Worm (Caenorhabditis elegans): ENCODE data around the gene kin-4.
A peak's percentile ranks its signal among the peaks of the same experiment; 100 is the strongest.

kin-4 gene

ce11 chrIV:11434575-11434974 is 9.0 kb downstream of the kin-4 start:
- no peak for TF ChIP-seq T26A8.4 (GFP tag; IDR thresholded peaks at IDR 0.05)
- TF ChIP-seq aly-2 (tag; optimal IDR thresholded peaks at IDR 0.05) = no peak
- TF ChIP-seq arid-1 (GFP tag; conservative IDR thresholded peaks at IDR 0.05) = no peak
- no peak for TF ChIP-seq F10B5.3 (tag; optimal IDR thresholded peaks at IDR 0.05)
- TF ChIP-seq daf-12 (tag; optimal IDR thresholded peaks at IDR 0.05) = no peak
- TF ChIP-seq pqm-1 (tag; optimal IDR thresholded peaks at IDR 0.05) = peak; percentile 71
- TF ChIP-seq php-3 (GFP tag; IDR thresholded peaks at IDR 0.05) = 0 out of 2 replicates have a peak, but pooled peaks have one; percentile 33
- no peak for TF ChIP-seq ceh-28 (tag; optimal IDR thresholded peaks at IDR 0.05)
- TF ChIP-seq ceh-32 (tag; optimal IDR thresholded peaks at IDR 0.05; ENCODE audit: poor library complexity) = no peak
- TF ChIP-seq nhr-6 (tag; optimal IDR thresholded peaks at IDR 0.05) = no peak
- TF ChIP-seq tag-97 (GFP tag; IDR thresholded peaks at IDR 0.05) = no peak
- no peak for TF ChIP-seq tra-1 (GFP tag; IDR thresholded peaks at IDR 0.05)
- no peak for TF ChIP-seq egl-43 (GFP tag; IDR thresholded peaks at IDR 0.05)
- TF ChIP-seq mxl-2 (GFP tag; conservative IDR thresholded peaks at IDR 0.05) = no peak
- TF ChIP-seq set-16 (GFP tag; IDR thresholded peaks at IDR 0.05) = no peak
- TF ChIP-seq nhr-28 (tag; optimal IDR thresholded peaks at IDR 0.05) = peak; percentile 31
- no peak for TF ChIP-seq saeg-2 (GFP tag; IDR thresholded peaks at IDR 0.05)
- TF ChIP-seq unc-62 (GFP tag; optimal IDR thresholded peaks at IDR 0.05 in 1 of 2) = no peak
- TF ChIP-seq unc-62 (tag; optimal IDR thresholded peaks at IDR 0.05) = no peak
- TF ChIP-seq hif-1 (tag; optimal IDR thresholded peaks at IDR 0.05) = no peak
- TF ChIP-seq lin-13 (GFP tag; optimal IDR thresholded peaks at IDR 0.05) = no peak
- no peak for TF ChIP-seq lsy-2 (tag; optimal IDR thresholded peaks at IDR 0.05)
- TF ChIP-seq aha-1 (tag) = peak; percentile 21
- TF ChIP-seq ceh-62 (tag; optimal IDR thresholded peaks at IDR 0.05) = no peak
- TF ChIP-seq dve-1 (tag; optimal IDR thresholded peaks at IDR 0.05; ENCODE audit: insufficient read depth) = peak; percentile 62
- no peak for TF ChIP-seq madf-5 (GFP tag; IDR thresholded peaks at IDR 0.05)
- no peak for TF ChIP-seq mdl-1 (tag; optimal IDR thresholded peaks at IDR 0.05)
- TF ChIP-seq daf-16 (GFP tag; optimal IDR thresholded peaks at IDR 0.05) = no peak
- peak; percentile 61 for TF ChIP-seq daf-16 (tag; optimal IDR thresholded peaks at IDR 0.05)
- no peak for TF ChIP-seq lim-7 (GFP tag; IDR thresholded peaks at IDR 0.05)
- TF ChIP-seq Y5F2A.4 (GFP tag; optimal IDR thresholded peaks at IDR 0.05) = no peak
- no peak for TF ChIP-seq mes-2 (tag; optimal IDR thresholded peaks at IDR 0.05; ENCODE audit: poor library complexity, severe bottlenecking)
- TF ChIP-seq dpl-1 (GFP tag; optimal IDR thresholded peaks at IDR 0.05) = no peak
- no peak for TF ChIP-seq nhr-48 (tag; optimal IDR thresholded peaks at IDR 0.05)
- TF ChIP-seq pha-4 (GFP tag; IDR thresholded peaks at IDR 0.05) = no peak
- no peak for TF ChIP-seq pha-4 (tag; optimal IDR thresholded peaks at IDR 0.05)
- TF ChIP-seq dmd-6 (GFP tag; IDR thresholded peaks at IDR 0.05) = peak; percentile 50; the same call in 1 of the 2 replicates

- TF ChIP-seq lin-15B (tag; optimal IDR thresholded peaks at IDR 0.05) (no peak), unc-62 (GFP tag; optimal IDR thresholded peaks at IDR 0.05 in 1 of 2) (no peak), unc-62 (tag; optimal IDR thresholded peaks at IDR 0.05) (no peak), lin-39 (tag; optimal IDR thresholded peaks at IDR 0.05) (no peak), daf-16 (GFP tag; optimal IDR thresholded peaks at IDR 0.05) (no peak), daf-16 (tag; optimal IDR thresholded peaks at IDR 0.05) (no peak), nhr-28 (tag; optimal IDR thresholded peaks at IDR 0.05) (no peak), skn-1 (tag; optimal IDR thresholded peaks at IDR 0.05) (no peak), ctbp-1 (GFP tag; IDR thresholded peaks at IDR 0.05) (no peak), zip-11 (GFP tag; IDR thresholded peaks at IDR 0.05) (no peak), nhr-111 (GFP tag; optimal IDR thresholded peaks at IDR 0.05) (no peak)
These were observed 10.2 kb downstream of the kin-4 start for ce11 chrIV:11435761-11436160.

Data from whole organism, L4 larva.